Worm (Caenorhabditis elegans) whole organism, midembryonic: ENCODE measurements around the gene T24A6.20.

Source experiments
- T22C8.4 ChIP-seq: fragments of 200-800 bp; sonication (Bioruptor generic); IDR thresholded peaks from 2 replicates; pipeline ENCODE4 v1.3.6; 2022; ENCODE audit warnings: missing genetic modification characterization, missing compliant biosample characterization
- cog-1 ChIP-seq: sonication (generic microtip); optimal IDR thresholded peaks from 2 replicates; lab custom pipeline; 2016; ENCODE audit warnings: missing genetic modification characterization, missing compliant biosample characterization
- flt-1 ChIP-seq: fragments of 200-800 bp; sonication (Bioruptor generic); IDR thresholded peaks from 2 replicates; pipeline ENCODE4 v1.3.6; 2022; ENCODE audit warnings: missing genetic modification characterization, missing compliant biosample characterization
- klf-2 ChIP-seq: fragments of 200-800 bp; sonication (Bioruptor generic); conservative IDR thresholded peaks from 2 replicates; pipeline ENCODE4 v1.3.6; 2022; ENCODE audit warnings: missing genetic modification reagents, missing genetic modification characterization, missing compliant biosample characterization
- ref-1 ChIP-seq: fragments of 200-800 bp; sonication (Bioruptor generic); conservative IDR thresholded peaks from 2 replicates; pipeline ENCODE4 v1.3.6; 2022; ENCODE audit warnings: missing genetic modification reagents, missing genetic modification characterization, missing compliant biosample characterization
- tab-1 ChIP-seq: fragments of 200-800 bp; sonication (Bioruptor generic); IDR thresholded peaks from 2 replicates; pipeline ENCODE4 v1.3.6; 2022; ENCODE audit warnings: missing genetic modification characterization, missing compliant biosample characterization

- TF ChIP-seq T22C8.4 (GFP tag; lab: Robert Waterston, UW) = no peak
- TF ChIP-seq tab-1 = no peak
- TF ChIP-seq flt-1 (GFP tag; lab: Robert Waterston, UW) = no peak
- TF ChIP-seq ref-1 (GFP tag; lab: Robert Waterston, UW) = no peak
- TF ChIP-seq cog-1 = no peak
- TF ChIP-seq klf-2 (GFP tag; lab: Robert Waterston, UW) = no peak
Measured at ce11 chrV:3554869-3555268, 1.9 kb downstream of the T24A6.20 start, which contains the start of gene grl-29.
